Worm (Caenorhabditis elegans) whole organism, midembryonic: ENCODE data around the gene T19D7.5.

Experiments
- flt-1 ChIP-seq: fragments of 200-800 bp; sonication (Bioruptor generic); IDR thresholded peaks from 2 replicates; pipeline ENCODE4 v1.3.6; 2022; ENCODE audit warnings: missing genetic modification characterization, missing compliant biosample characterization
- ref-1 ChIP-seq: fragments of 200-800 bp; sonication (Bioruptor generic); conservative IDR thresholded peaks from 2 replicates; pipeline ENCODE4 v1.3.6; 2022; ENCODE audit warnings: missing genetic modification reagents, missing genetic modification characterization, missing compliant biosample characterization

- TF ChIP-seq ref-1 (GFP tag; lab: Robert Waterston, UW): no peak
- TF ChIP-seq flt-1: no peak
Measured at ce11 chrX:641440-641839, 24.6 kb downstream of the T19D7.5 start, which contains the start of gene M6.11.
